Worm (Caenorhabditis elegans) whole organism, L3 larva: ENCODE results near the gene aak-1.

Experiments used
- R02D3.7 ChIP-seq: fragments of 150-350 bp; optimal IDR thresholded peaks from 2 replicates; lab custom pipeline; 2014; ENCODE audit warnings: missing biosample characterization, missing genetic modification characterization
- aly-2 ChIP-seq: fragments of 150-350 bp; optimal IDR thresholded peaks from 2 replicates; lab custom pipeline; 2014; ENCODE audit warnings: missing biosample characterization, missing genetic modification characterization
- ama-1 ChIP-seq: fragments of 150-350 bp; optimal IDR thresholded peaks from 2 replicates; lab custom pipeline; 2018
- ceh-16 ChIP-seq: sonication (generic microtip); optimal IDR thresholded peaks from 2 replicates; lab custom pipeline; 2017; ENCODE audit warnings: missing biosample characterization, missing genetic modification characterization
- ceh-28 ChIP-seq: fragments of 150-350 bp; optimal IDR thresholded peaks from 2 replicates; lab custom pipeline; 2014; ENCODE audit warnings: missing biosample characterization, missing genetic modification reagents, missing genetic modification characterization
- ceh-82 ChIP-seq: fragments of 150-350 bp; optimal IDR thresholded peaks from 2 replicates; lab custom pipeline; 2014; ENCODE audit warnings: missing biosample characterization, missing genetic modification characterization
- ceh-9 ChIP-seq: sonication (generic microtip); optimal IDR thresholded peaks from 2 replicates; lab custom pipeline; 2018; ENCODE audit warnings: missing biosample characterization, missing genetic modification characterization
- daf-12 ChIP-seq: fragments of 150-350 bp; optimal IDR thresholded peaks from 2 replicates; lab custom pipeline; 2014; ENCODE audit warnings: missing biosample characterization, missing genetic modification reagents, missing genetic modification characterization
- egl-27 ChIP-seq: sonication (generic microtip); optimal IDR thresholded peaks from 4 replicates; lab custom pipeline; 2017; ENCODE audit warnings: missing biosample characterization, missing genetic modification reagents, missing genetic modification characterization
- egl-5 ChIP-seq: fragments of 150-350 bp; optimal IDR thresholded peaks from 2 replicates; lab custom pipeline; 2017; ENCODE audit warnings: missing biosample characterization, missing genetic modification reagents, missing genetic modification characterization, inconsistent platforms
- elt-1 ChIP-seq: fragments of 150-350 bp; optimal IDR thresholded peaks from 2 replicates; lab custom pipeline; 2014; ENCODE audit warnings: missing biosample characterization, missing genetic modification characterization
- elt-2 ChIP-seq: sonication (generic microtip); optimal IDR thresholded peaks from 2 replicates; lab custom pipeline; 2016; ENCODE audit warnings: missing genetic modification reagents, mild to moderate bottlenecking, missing genetic modification characterization, missing compliant biosample characterization
- elt-3 ChIP-seq, 3 experiments: fragments of 150-350 bp in 1 of 3; sonication (generic microtip) in 2 of 3; optimal IDR thresholded peaks; 2 replicates in 2 of 3; 4 replicates in 1 of 3; lab custom pipeline; 2014 to 2017; ENCODE audit warnings: missing biosample characterization in 3 of 3, missing genetic modification characterization in 3 of 3
- eor-1 ChIP-seq, 2 experiments: fragments of 150-350 bp; optimal IDR thresholded peaks; 2 replicates each; lab custom pipeline; 2014 to 2018; ENCODE audit warnings: missing biosample characterization in 2 of 2, missing genetic modification characterization in 2 of 2
- fkh-10 ChIP-seq: sonication (generic microtip); optimal IDR thresholded peaks from 2 replicates; lab custom pipeline; 2017; ENCODE audit warnings: missing biosample characterization, missing genetic modification reagents, missing genetic modification characterization
- fkh-2 ChIP-seq: fragments of 150-350 bp; optimal IDR thresholded peaks from 2 replicates; lab custom pipeline; 2014; ENCODE audit warnings: missing biosample characterization, missing genetic modification reagents, missing genetic modification characterization
- fos-1 ChIP-seq: fragments of 150-350 bp; optimal IDR thresholded peaks from 2 replicates; lab custom pipeline; 2014; ENCODE audit warnings: missing biosample characterization, missing genetic modification characterization
- hmg-11 ChIP-seq: sonication (generic microtip); optimal IDR thresholded peaks from 2 replicates; lab custom pipeline; 2016; ENCODE audit warnings: missing genetic modification characterization, missing compliant biosample characterization
- jun-1 ChIP-seq: fragments of 150-350 bp; optimal IDR thresholded peaks from 2 replicates; lab custom pipeline; 2014; ENCODE audit warnings: missing biosample characterization, missing genetic modification reagents, missing genetic modification characterization
- lin-15B ChIP-seq: fragments of 150-350 bp; optimal IDR thresholded peaks from 2 replicates; lab custom pipeline; 2014; ENCODE audit warnings: missing biosample characterization, missing genetic modification characterization
- lin-39 ChIP-seq: fragments of 150-350 bp; optimal IDR thresholded peaks from 2 replicates; lab custom pipeline; 2018; ENCODE audit warnings: missing biosample characterization, missing genetic modification reagents, missing genetic modification characterization
- lsy-12 ChIP-seq: sonication (generic microtip); optimal IDR thresholded peaks from 2 replicates; lab custom pipeline; 2016; ENCODE audit warnings: mild to moderate bottlenecking, missing genetic modification characterization, missing compliant biosample characterization
- mdl-1 ChIP-seq: fragments of 150-350 bp; optimal IDR thresholded peaks from 2 replicates; lab custom pipeline; 2014; ENCODE audit warnings: missing biosample characterization, missing genetic modification characterization
- mml-1 ChIP-seq: fragments of 150-350 bp; sonication (generic microtip); optimal IDR thresholded peaks from 3 replicates; lab custom pipeline; 2014; ENCODE audit warnings: missing biosample characterization, missing genetic modification characterization
- nfya-1 ChIP-seq: sonication (generic microtip); optimal IDR thresholded peaks from 2 replicates; lab custom pipeline; 2017; ENCODE audit warnings: missing genetic modification characterization, mild to moderate bottlenecking, missing compliant biosample characterization, antibody characterized with exemption, moderate library complexity; ENCODE audit not compliant: insufficient read depth
- nhr-11 ChIP-seq: fragments of 150-350 bp; optimal IDR thresholded peaks from 2 replicates; lab custom pipeline; 2014; ENCODE audit warnings: missing biosample characterization, missing genetic modification characterization
- nhr-12 ChIP-seq: fragments of 150-350 bp; optimal IDR thresholded peaks from 2 replicates; lab custom pipeline; 2014; ENCODE audit warnings: missing biosample characterization, missing genetic modification characterization
- nhr-23 ChIP-seq: fragments of 150-350 bp; optimal IDR thresholded peaks from 2 replicates; lab custom pipeline; 2014; ENCODE audit warnings: missing biosample characterization, missing genetic modification reagents, missing genetic modification characterization
- nhr-25 ChIP-seq: sonication (generic microtip); optimal IDR thresholded peaks from 2 replicates; lab custom pipeline; 2017; ENCODE audit warnings: missing biosample characterization, missing genetic modification characterization
- nhr-28 ChIP-seq: fragments of 150-350 bp; optimal IDR thresholded peaks from 2 replicates; lab custom pipeline; 2014; ENCODE audit warnings: missing biosample characterization, missing genetic modification characterization
- nhr-43 ChIP-seq: sonication (generic microtip); optimal IDR thresholded peaks from 2 replicates; lab custom pipeline; 2016; ENCODE audit warnings: mild to moderate bottlenecking, missing genetic modification characterization, missing compliant biosample characterization; ENCODE audit not compliant: poor library complexity, severe bottlenecking
- nhr-67 ChIP-seq: fragments of 150-350 bp; optimal IDR thresholded peaks from 2 replicates; lab custom pipeline; 2014; ENCODE audit warnings: missing biosample characterization, missing genetic modification characterization
- nhr-76 ChIP-seq: fragments of 150-350 bp; sonication (generic microtip); optimal IDR thresholded peaks from 5 replicates; lab custom pipeline; 2014; ENCODE audit warnings: missing biosample characterization, missing genetic modification characterization
- nhr-77 ChIP-seq: fragments of 150-350 bp; optimal IDR thresholded peaks from 2 replicates; lab custom pipeline; 2014; ENCODE audit warnings: missing biosample characterization, missing genetic modification characterization
- pha-4 ChIP-seq: fragments of 150-350 bp; optimal IDR thresholded peaks from 2 replicates; lab custom pipeline; 2014; ENCODE audit warnings: missing biosample characterization, missing genetic modification reagents, missing genetic modification characterization
- pqm-1 ChIP-seq: fragments of 150-350 bp; optimal IDR thresholded peaks from 2 replicates; lab custom pipeline; 2017; ENCODE audit warnings: missing biosample characterization, missing genetic modification characterization, inconsistent platforms
- sea-2 ChIP-seq: fragments of 150-350 bp; sonication (generic microtip); optimal IDR thresholded peaks from 4 replicates; lab custom pipeline; 2014; ENCODE audit warnings: missing biosample characterization, missing genetic modification reagents, missing genetic modification characterization
- snpc-4 ChIP-seq: fragments of 150-350 bp; optimal IDR thresholded peaks from 2 replicates; lab custom pipeline; 2014; ENCODE audit warnings: missing biosample characterization, missing genetic modification characterization
- tbx-2 ChIP-seq: sonication (generic microtip); optimal IDR thresholded peaks from 2 replicates; lab custom pipeline; 2016; ENCODE audit warnings: mild to moderate bottlenecking, missing genetic modification characterization, missing compliant biosample characterization
- unc-39 ChIP-seq: sonication (generic microtip); optimal IDR thresholded peaks from 4 replicates; lab custom pipeline; 2017; ENCODE audit warnings: missing biosample characterization, missing genetic modification characterization
- unc-62 ChIP-seq: fragments of 150-350 bp; sonication (generic microtip); optimal IDR thresholded peaks from 4 replicates; lab custom pipeline; 2014; ENCODE audit warnings: missing biosample characterization, missing genetic modification reagents, missing genetic modification characterization
- zag-1 ChIP-seq: fragments of 150-350 bp; optimal IDR thresholded peaks from 2 replicates; lab custom pipeline; 2014; ENCODE audit warnings: missing biosample characterization, missing genetic modification characterization

Gene aak-1

DNA sequence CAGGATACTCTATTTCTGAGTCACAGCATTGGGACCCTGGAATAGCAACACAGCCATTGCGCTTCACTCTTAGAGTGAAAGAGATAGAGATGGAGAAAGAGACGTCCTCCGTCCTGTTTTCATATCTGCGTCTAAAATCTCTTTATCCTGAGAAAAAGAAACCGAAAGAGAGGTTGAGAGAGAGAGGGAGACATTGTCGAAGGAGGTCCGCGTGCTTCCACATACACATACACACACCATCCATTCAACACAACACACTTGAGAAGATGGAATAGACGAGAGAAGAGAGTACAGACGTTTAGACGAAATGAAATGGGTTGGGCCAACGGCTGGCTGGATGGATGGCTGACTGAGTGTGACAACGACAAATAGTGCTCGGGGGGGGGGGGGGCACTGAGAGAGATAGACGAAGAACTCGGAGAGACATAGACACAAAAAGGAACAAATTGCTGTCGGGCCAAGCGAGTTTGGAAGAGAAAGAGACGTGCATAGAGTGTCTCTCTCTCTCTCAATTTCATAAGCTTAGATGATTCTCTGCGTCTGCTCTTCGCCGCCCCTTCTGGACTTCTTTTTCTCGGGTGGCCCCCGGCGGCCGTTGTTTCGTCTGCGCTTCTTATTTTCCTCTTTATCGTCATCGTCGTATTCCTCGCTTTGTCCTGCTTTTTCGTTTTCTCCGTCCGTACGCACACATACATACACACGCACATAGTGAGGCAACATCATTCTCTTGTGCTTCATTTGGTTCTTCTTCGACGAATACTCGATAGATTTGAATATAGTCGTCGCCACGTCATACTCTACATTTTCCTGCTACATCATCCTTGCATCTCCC lies 39.3 kb upstream of the aak-1 start, which contains the start of gene F54F2.6:
Gene F54F2.6 (minus strand): TSS at position 738 of the 832 bp plus-strand sequence.
- TF ChIP-seq ceh-82 (tag; lab: Kevin White, UChicago) (peak; percentile 40), pqm-1 (tag; lab: Kevin White, UChicago) (peak; percentile 38), egl-5 (tag; lab: Kevin White, UChicago) (peak; percentile 65), nhr-76 (tag; lab: Kevin White, UChicago) (no peak), elt-2 (tag; lab: Kevin White, UChicago) (peak; percentile 71), ceh-28 (tag; lab: Kevin White, UChicago) (peak; percentile 87), lsy-12 (peak; percentile 80), lin-39 (tag; lab: Kevin White, UChicago) (peak; percentile 88), nhr-25 (tag; lab: Kevin White, UChicago) (peak; percentile 44), mdl-1 (tag; lab: Kevin White, UChicago) (peak; percentile 94), nhr-28 (tag; lab: Kevin White, UChicago) (no peak), nhr-67 (tag; lab: Kevin White, UChicago) (no peak), nhr-23 (tag; lab: Kevin White, UChicago) (peak; percentile 40), fkh-10 (GFP tag; lab: Kevin White, UChicago) (peak; percentile 76), lin-15B (tag; lab: Kevin White, UChicago) (peak; percentile 58), eor-1 (tag; optimal IDR thresholded peaks at IDR 0.05; lab: Kevin White, UChicago) (no peak), ceh-16 (no peak), ama-1 (lab: Kevin White, UChicago) (peak; percentile 37), nhr-11 (tag; lab: Kevin White, UChicago) (peak; percentile 84), mml-1 (tag; lab: Kevin White, UChicago) (no peak), R02D3.7 (tag; lab: Kevin White, UChicago) (peak; percentile 57), fos-1 (tag; lab: Kevin White, UChicago) (no peak), nfya-1 (peak; percentile 92), daf-12 (tag; lab: Kevin White, UChicago) (no peak), jun-1 (peak; percentile 91), elt-1 (tag; lab: Kevin White, UChicago) (peak; percentile 78), ceh-9 (peak; percentile 24), hmg-11 (tag; lab: Kevin White, UChicago) (peak; percentile 90), nhr-12 (tag; lab: Kevin White, UChicago) (no peak), nhr-77 (tag; lab: Kevin White, UChicago) (peak; percentile 50), fkh-2 (peak; percentile 52), aly-2 (tag; lab: Kevin White, UChicago) (no peak), nhr-43 (tag; lab: Kevin White, UChicago) (peak; percentile 59), unc-62 (peak; percentile 95), egl-27 (peak; percentile 77), elt-3 (tag; optimal IDR thresholded peaks at IDR 0.05; lab: Kevin White, UChicago) (no peak), unc-39 (tag; lab: Kevin White, UChicago) (peak; percentile 44), zag-1 (tag; lab: Kevin White, UChicago) (peak; percentile 76), snpc-4 (tag; lab: Kevin White, UChicago) (peak; percentile 75), tbx-2 (tag; lab: Kevin White, UChicago) (peak; percentile 85), sea-2 (GFP tag; lab: Kevin White, UChicago) (peak; percentile 31), pha-4 (tag; lab: Kevin White, UChicago) (peak; percentile 93)
- TF ChIP-seq, all 47 proteins: peak for 31
